Worm (Caenorhabditis elegans) whole organism, L1 larva: ENCODE measurements around the gene srd-66.

Experiments
- C04F5.9 ChIP-seq: sonication (generic microtip); optimal IDR thresholded peaks from 2 replicates; lab custom pipeline; 2016; ENCODE audit warnings: missing genetic modification characterization, missing compliant biosample characterization
- alr-1 ChIP-seq: fragments of 200-800 bp; sonication (Bioruptor generic); optimal IDR thresholded peaks from 2 replicates; lab custom pipeline; 2018; ENCODE audit warnings: borderline replicate concordance, mild to moderate bottlenecking, missing genetic modification characterization, missing compliant biosample characterization
- blmp-1 ChIP-seq: fragments of 150-350 bp; optimal IDR thresholded peaks from 2 replicates; lab custom pipeline; 2014; ENCODE audit warnings: missing biosample characterization, missing genetic modification characterization
- ceh-90 ChIP-seq: sonication (generic microtip); optimal IDR thresholded peaks from 2 replicates; lab custom pipeline; 2016; ENCODE audit warnings: missing genetic modification characterization, missing compliant biosample characterization
- elt-2 ChIP-seq: sonication (generic microtip); optimal IDR thresholded peaks from 2 replicates; lab custom pipeline; 2016; ENCODE audit warnings: missing genetic modification characterization, mild to moderate bottlenecking, inconsistent platforms, missing compliant biosample characterization, missing genetic modification reagents
- grh-1 ChIP-seq: fragments of 200-800 bp; sonication (Bioruptor generic); IDR thresholded peaks from 2 replicates; pipeline ENCODE4 v1.3.6; 2022; ENCODE audit warnings: missing genetic modification reagents, missing genetic modification characterization, missing compliant biosample characterization
- lin-15B ChIP-seq: fragments of 150-350 bp; sonication (generic microtip); optimal IDR thresholded peaks from 3 replicates; lab custom pipeline; 2014; ENCODE audit warnings: missing biosample characterization, missing genetic modification characterization
- lin-35 ChIP-seq, 2 experiments: fragments of 150-350 bp; optimal IDR thresholded peaks; 2 replicates each; lab custom pipeline; 2014; ENCODE audit warnings: missing biosample characterization in 2 of 2, missing genetic modification characterization in 2 of 2, missing genetic modification reagents in 2 of 2
- nhr-28 ChIP-seq: fragments of 150-350 bp; optimal IDR thresholded peaks from 2 replicates; lab custom pipeline; 2014; ENCODE audit warnings: missing biosample characterization, missing genetic modification characterization
- pag-3 ChIP-seq: sonication (generic microtip); optimal IDR thresholded peaks from 2 replicates; lab custom pipeline; 2017; ENCODE audit warnings: missing genetic modification characterization, mild to moderate bottlenecking, missing compliant biosample characterization, antibody characterized with exemption, borderline replicate concordance; ENCODE audit not compliant: insufficient read depth
- unc-62 ChIP-seq: fragments of 150-350 bp; optimal IDR thresholded peaks from 2 replicates; lab custom pipeline; 2014; ENCODE audit warnings: missing biosample characterization, missing genetic modification reagents, missing genetic modification characterization
- ztf-4 ChIP-seq: fragments of 150-350 bp; optimal IDR thresholded peaks from 2 replicates; lab custom pipeline; 2014; ENCODE audit warnings: missing biosample characterization, missing genetic modification characterization

DNA sequence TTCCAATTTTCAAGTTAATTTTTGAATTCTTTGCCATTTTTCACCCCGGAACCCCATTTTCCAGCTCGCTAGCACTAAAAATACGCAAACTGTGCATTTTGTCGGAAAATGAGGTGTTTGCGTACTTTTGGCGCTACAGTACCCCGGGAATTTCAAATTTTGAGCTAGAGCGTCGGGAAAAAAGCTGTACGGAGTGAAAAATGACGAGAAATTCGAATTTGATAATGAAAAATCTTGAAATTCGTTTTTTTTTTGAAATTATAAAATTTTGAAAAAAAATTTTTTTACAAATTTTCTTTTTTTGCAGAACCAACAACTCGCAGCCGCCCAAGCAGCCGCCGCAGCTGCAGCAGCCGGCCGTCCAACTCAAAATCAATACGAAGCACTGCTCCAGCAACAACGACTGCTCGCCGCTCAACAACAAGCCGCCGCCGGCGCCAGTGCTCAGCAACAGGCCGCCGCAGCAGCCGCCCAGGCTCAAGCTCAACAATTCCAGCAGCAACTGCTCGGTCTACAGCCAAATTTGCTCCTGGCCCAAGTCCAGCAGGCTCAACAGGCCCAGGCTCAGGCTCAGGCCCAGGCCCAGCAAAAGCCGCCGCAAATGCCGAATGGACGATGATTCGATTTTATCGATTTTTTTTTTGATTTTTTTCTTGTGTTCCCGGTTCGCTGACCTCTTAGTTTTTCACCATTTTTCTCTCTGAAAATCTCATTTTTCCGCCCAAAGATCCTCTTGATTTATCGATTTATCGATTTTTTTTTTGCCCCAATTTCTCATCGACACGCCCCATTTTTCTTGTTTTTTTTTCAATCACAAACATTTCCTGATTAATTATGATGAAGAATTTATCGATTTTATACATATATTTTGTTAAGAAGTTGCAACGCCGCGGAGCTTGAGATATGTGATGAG is 43.5 kb downstream of the srd-66 start:
- TF ChIP-seq blmp-1 (tag; lab: Kevin White, UChicago) (no peak), C04F5.9 (tag; lab: Kevin White, UChicago) (no peak), elt-2 (tag; lab: Kevin White, UChicago) (no peak), nhr-28 (tag; lab: Kevin White, UChicago) (no peak), unc-62 (GFP tag; lab: Kevin White, UChicago) (no peak), pag-3 (tag; lab: Kevin White, UChicago) (no peak), grh-1 (GFP tag; lab: Robert Waterston, UW) (no peak), lin-35 (GFP tag; optimal IDR thresholded peaks at IDR 0.05; lab: Kevin White, UChicago) (no peak), ceh-90 (tag; lab: Kevin White, UChicago) (no peak), alr-1 (no peak), lin-15B (tag; lab: Kevin White, UChicago) (no peak), ztf-4 (tag; lab: Kevin White, UChicago) (no peak)
